Fruit fly (Drosophila melanogaster): ENCODE results near the gene Nelf-A.

Nelf-A gene

DNA sequence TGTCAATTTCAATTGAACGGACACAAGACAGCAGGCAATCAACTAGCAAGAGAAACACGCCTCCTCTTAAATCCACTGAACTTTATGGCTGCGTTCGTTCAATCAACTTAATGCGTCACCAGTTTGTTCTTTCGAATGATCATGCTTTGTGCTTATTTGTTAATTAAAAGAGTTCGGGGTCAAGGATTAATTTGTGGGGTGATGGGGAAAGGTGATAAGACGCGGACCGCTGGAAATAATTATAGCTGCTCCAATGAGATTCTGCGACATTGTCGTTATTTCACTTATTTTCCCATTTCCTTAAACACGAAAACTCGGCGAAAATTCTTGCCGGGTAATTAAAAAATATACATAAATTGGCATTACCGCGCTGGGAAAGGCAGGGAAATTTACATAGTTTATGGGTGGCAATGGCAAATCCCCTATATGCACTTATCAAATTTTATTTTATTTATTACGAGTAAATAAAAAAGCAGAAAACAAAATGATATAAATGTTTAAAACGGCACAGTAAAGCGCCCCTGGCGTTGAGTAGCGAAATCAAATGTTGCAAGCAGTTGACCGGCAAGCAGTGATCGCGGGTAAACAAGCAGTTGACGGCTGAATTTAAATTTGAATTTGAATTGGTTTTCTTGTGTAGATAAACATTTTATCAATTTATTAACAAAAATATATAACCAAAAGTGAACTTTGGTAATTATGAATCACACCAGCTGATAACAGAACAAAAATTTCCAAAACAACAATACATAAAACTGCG is 39.0 kb upstream of the Nelf-A start:
- TF ChIP-seq hkb (optimal IDR thresholded peaks at IDR 0.05) (no peak), hkb (GFP tag; IDR thresholded peaks at IDR 0.05) (peak; percentile 31; the same call in 1 of the 2 replicates), CG14014 (GFP tag; IDR thresholded peaks at IDR 0.05) (peak; percentile 66), prd (optimal IDR thresholded peaks at IDR 0.05) (no peak), prd (GFP tag; IDR thresholded peaks at IDR 0.05) (peak; percentile 63), CG10274 (GFP tag; optimal IDR thresholded peaks at IDR 0.05) (peak; percentile 63), tll (GFP tag; optimal IDR thresholded peaks at IDR 0.05) (no peak), CG7963 (GFP tag; IDR thresholded peaks at IDR 0.05; ENCODE audit: partially characterized antibody) (no peak), CG12104 (GFP tag; optimal IDR thresholded peaks at IDR 0.05) (peak; percentile 66), CG8281 (tag; optimal IDR thresholded peaks at IDR 0.05) (peak; percentile 28), CG43689 (GFP tag; IDR thresholded peaks at IDR 0.05) (no peak), CoRest (tag; optimal IDR thresholded peaks at IDR 0.05) (peak; percentile 80), aop (GFP tag; IDR thresholded peaks at IDR 0.05) (no peak), chn (GFP tag; optimal IDR thresholded peaks at IDR 0.05) (peak; percentile 89), grn (GFP tag; optimal IDR thresholded peaks at IDR 0.05) (peak; percentile 11), sd (tag; optimal IDR thresholded peaks at IDR 0.05) (peak; percentile 25), CG11696 (GFP tag; IDR thresholded peaks at IDR 0.05) (0 out of 2 replicates have a peak, but pooled peaks have one; percentile 22), h (optimal IDR thresholded peaks at IDR 0.05) (no peak), bowl (GFP tag; IDR thresholded peaks at IDR 0.05) (no peak), pros (GFP tag; optimal IDR thresholded peaks at IDR 0.05) (no peak), mirr (GFP tag; optimal IDR thresholded peaks at IDR 0.05) (peak; percentile 76), HmgD (GFP tag; optimal IDR thresholded peaks at IDR 0.05) (peak; percentile 70), run (tag; optimal IDR thresholded peaks at IDR 0.05) (no peak), Nf-YC (tag; optimal IDR thresholded peaks at IDR 0.05) (peak; percentile 36), NfI (GFP tag; optimal IDR thresholded peaks at IDR 0.05) (peak; percentile 88), pum (GFP tag; optimal IDR thresholded peaks at IDR 0.05) (peak; percentile 72), NC2α (GFP tag; optimal IDR thresholded peaks at IDR 0.05) (peak; percentile 70), CG7928 (GFP tag; optimal IDR thresholded peaks at IDR 0.05) (peak; percentile 52), scrt (GFP tag; optimal IDR thresholded peaks at IDR 0.05) (peak; percentile 62), fd64A (GFP tag; optimal IDR thresholded peaks at IDR 0.05) (peak; percentile 33), Ets97D (GFP tag; optimal IDR thresholded peaks at IDR 0.05) (peak; percentile 63), onecut (GFP tag; IDR thresholded peaks at IDR 0.05) (peak; percentile 74), chif (GFP tag; optimal IDR thresholded peaks at IDR 0.05) (peak; percentile 59 to 80), CG17385 (GFP tag; optimal IDR thresholded peaks at IDR 0.05) (peak; percentile 60), CG3847 (GFP tag; IDR thresholded peaks at IDR 0.05) (peak; percentile 70), Xrp1 (GFP tag; IDR thresholded peaks at IDR 0.05) (peak; percentile 73), Atf6 (GFP tag; IDR thresholded peaks at IDR 0.05) (peak; percentile 63), CG2889 (GFP tag; IDR thresholded peaks at IDR 0.05) (no peak), klu (GFP tag; IDR thresholded peaks at IDR 0.05) (peak; percentile 60; the same call in 1 of the 2 replicates), zen2 (GFP tag; IDR thresholded peaks at IDR 0.05; ENCODE audit: partially characterized antibody) (no peak), wdn (GFP tag; IDR thresholded peaks at IDR 0.05) (peak; percentile 58), CG7745 (tag; optimal IDR thresholded peaks at IDR 0.05) (no peak), Dip3 (GFP tag; optimal IDR thresholded peaks at IDR 0.05) (peak; percentile 63), Dp (GFP tag; optimal IDR thresholded peaks at IDR 0.05) (peak; percentile 96), CG8290 (GFP tag; optimal IDR thresholded peaks at IDR 0.05) (peak; percentile 72), CG8290 (tag; optimal IDR thresholded peaks at IDR 0.05) (peak; percentile 41 to 86), CG1529 (GFP tag; optimal IDR thresholded peaks at IDR 0.05) (peak; percentile 66), zfh2 (GFP tag; optimal IDR thresholded peaks at IDR 0.05) (peak; percentile 63), HLHmδ (GFP tag; optimal IDR thresholded peaks at IDR 0.05) (peak; percentile 59), kah (GFP tag; optimal IDR thresholded peaks at IDR 0.05) (peak; percentile 18), ham (GFP tag; IDR thresholded peaks at IDR 0.05) (peak; percentile 38; the same call in 1 of the 2 replicates)
